Fruit fly (Drosophila melanogaster) whole organism, embryonic: Measurements from ENCODE around the gene Rtc1.

Experiments used
- CG10565 ChIP-seq: fragments of 200-800 bp; sonication (Bioruptor generic); optimal IDR thresholded peaks from 3 replicates; lab custom pipeline; 2016; ENCODE audit warnings: missing biosample characterization, mild to moderate bottlenecking, missing genetic modification characterization
- CG10654 ChIP-seq: fragments of 200-800 bp; sonication (Bioruptor generic); optimal IDR thresholded peaks from 2 replicates; lab custom pipeline; 2016; ENCODE audit warnings: missing biosample characterization, missing genetic modification characterization
- CG12219 ChIP-seq: fragments of 200-800 bp; sonication (Bioruptor generic); optimal IDR thresholded peaks from 3 replicates; lab custom pipeline; 2018; ENCODE audit warnings: missing biosample characterization, mild to moderate bottlenecking, missing genetic modification characterization
- CG13287 ChIP-seq: fragments of 200-800 bp; sonication (Bioruptor generic); IDR thresholded peaks from 2 replicates; pipeline ENCODE4 v1.3.6; 2022; ENCODE audit warnings: missing biosample characterization, missing genetic modification characterization; ENCODE audit not compliant: partially characterized antibody
- CG15269 ChIP-seq: fragments of 200-800 bp; sonication (Bioruptor generic); optimal IDR thresholded peaks from 2 replicates; lab custom pipeline; 2018; ENCODE audit warnings: missing biosample characterization, mild to moderate bottlenecking, missing genetic modification characterization, moderate library complexity
- CG1529 ChIP-seq: fragments of 200-800 bp; sonication (Bioruptor generic); optimal IDR thresholded peaks from 3 replicates; lab custom pipeline; 2018; ENCODE audit warnings: missing biosample characterization, missing genetic modification characterization
- CG16813 ChIP-seq: fragments of 200-800 bp; sonication (Bioruptor generic); IDR thresholded peaks from 3 replicates; pipeline ENCODE4 v1.3.6; 2022; ENCODE audit warnings: missing biosample characterization, missing genetic modification characterization; ENCODE audit not compliant: partially characterized antibody
- CG16863 ChIP-seq: fragments of 200-800 bp; sonication (Bioruptor generic); optimal IDR thresholded peaks from 3 replicates; lab custom pipeline; 2016; ENCODE audit warnings: missing biosample characterization, missing genetic modification characterization
- CG1832 ChIP-seq: fragments of 200-800 bp; sonication (Bioruptor generic); optimal IDR thresholded peaks from 2 replicates; lab custom pipeline; 2017; ENCODE audit warnings: missing biosample characterization, mild to moderate bottlenecking, missing genetic modification characterization, inconsistent platforms
- CG3281 ChIP-seq: fragments of 200-800 bp; sonication (Bioruptor generic); optimal IDR thresholded peaks from 3 replicates; lab custom pipeline; 2017; ENCODE audit warnings: missing biosample characterization, mild to moderate bottlenecking, missing genetic modification characterization
- CG6254 ChIP-seq: fragments of 200-800 bp; sonication (Bioruptor generic); optimal IDR thresholded peaks from 3 replicates; lab custom pipeline; 2017; ENCODE audit warnings: mild to moderate bottlenecking, missing biosample characterization, missing genetic modification reagents, missing genetic modification characterization
- CG6654 ChIP-seq: fragments of 200-800 bp; sonication (Bioruptor generic); optimal IDR thresholded peaks from 2 replicates; lab custom pipeline; 2017; ENCODE audit warnings: missing biosample characterization, mild to moderate bottlenecking, missing genetic modification characterization
- CG6813 ChIP-seq: fragments of 200-800 bp; sonication (Bioruptor generic); optimal IDR thresholded peaks from 2 replicates; lab custom pipeline; 2017; ENCODE audit warnings: missing biosample characterization, missing genetic modification characterization, mild to moderate bottlenecking, moderate library complexity, missing genetic modification reagents
- CG7928 ChIP-seq: fragments of 200-800 bp; sonication (Bioruptor generic); optimal IDR thresholded peaks from 2 replicates; lab custom pipeline; 2017; ENCODE audit warnings: missing biosample characterization, mild to moderate bottlenecking, missing genetic modification characterization
- CG8388 ChIP-seq: fragments of 200-800 bp; sonication (Bioruptor generic); optimal IDR thresholded peaks from 2 replicates; lab custom pipeline; 2019; ENCODE audit warnings: missing biosample characterization, mild to moderate bottlenecking, missing genetic modification characterization, moderate library complexity
- CHES-1-like ChIP-seq: fragments of 200-800 bp; sonication (Bioruptor generic); optimal IDR thresholded peaks from 2 replicates; lab custom pipeline; 2016; ENCODE audit warnings: missing biosample characterization, missing genetic modification characterization
- Dad ChIP-seq: fragments of 200-800 bp; sonication (Bioruptor generic); optimal IDR thresholded peaks from 3 replicates; lab custom pipeline; 2016; ENCODE audit warnings: missing biosample characterization, missing genetic modification characterization
- Dll ChIP-seq: fragments of 200-800 bp; sonication (Bioruptor generic); IDR thresholded peaks from 4 replicates; pipeline ENCODE4 v1.3.6; 2022; ENCODE audit warnings: missing biosample characterization, missing genetic modification characterization; ENCODE audit not compliant: partially characterized antibody
- Eip74EF ChIP-seq, 2 experiments: fragments of 200-800 bp in 1 of 2; fragments of >200 bp in 1 of 2; sonication (Bioruptor generic) in 1 of 2; optimal IDR thresholded peaks; 2 replicates each; lab custom pipeline; 2017 to 2019; ENCODE audit warnings: missing biosample characterization in 2 of 2, missing genetic modification characterization in 2 of 2, mild to moderate bottlenecking in 1 of 2, moderate library complexity in 1 of 2
- Ets97D ChIP-seq: fragments of 200-800 bp; sonication (Bioruptor generic); optimal IDR thresholded peaks from 3 replicates; lab custom pipeline; 2016; ENCODE audit warnings: missing biosample characterization, missing genetic modification characterization
- Fer2 ChIP-seq: fragments of 200-800 bp; sonication (Bioruptor generic); optimal IDR thresholded peaks from 2 replicates; lab custom pipeline; 2018; ENCODE audit warnings: missing biosample characterization, mild to moderate bottlenecking, missing genetic modification characterization, moderate library complexity
- Gsc ChIP-seq: fragments of 200-800 bp; sonication (Bioruptor generic); IDR thresholded peaks from 2 replicates; pipeline ENCODE4 v1.3.6; 2022; ENCODE audit warnings: missing biosample characterization, missing genetic modification characterization
- HLHmδ ChIP-seq: fragments of 200-800 bp; sonication (Bioruptor generic); optimal IDR thresholded peaks from 2 replicates; lab custom pipeline; 2018; ENCODE audit warnings: missing biosample characterization, mild to moderate bottlenecking, missing genetic modification characterization, moderate library complexity
- Hr51 ChIP-seq, 2 experiments: fragments of 200-800 bp; sonication (Bioruptor generic); optimal IDR thresholded peaks; 2 replicates in 1 of 2; 3 replicates in 1 of 2; lab custom pipeline; 2016 to 2018; ENCODE audit warnings: missing biosample characterization in 2 of 2, missing genetic modification characterization in 2 of 2, mild to moderate bottlenecking in 1 of 2, moderate library complexity in 1 of 2
- Lhr ChIP-seq: fragments of 200-800 bp; sonication (Bioruptor generic); optimal IDR thresholded peaks from 3 replicates; lab custom pipeline; 2017; ENCODE audit warnings: mild to moderate bottlenecking, missing biosample characterization, missing genetic modification reagents, missing genetic modification characterization
- MBD-R2 ChIP-seq: fragments of 200-800 bp; sonication (Bioruptor generic); IDR thresholded peaks from 2 replicates; pipeline ENCODE4 v1.3.6; 2022; ENCODE audit warnings: missing biosample characterization, missing genetic modification characterization
- Meics ChIP-seq: fragments of 200-800 bp; sonication (Bioruptor generic); optimal IDR thresholded peaks from 2 replicates; lab custom pipeline; 2017; ENCODE audit warnings: missing biosample characterization, mild to moderate bottlenecking, missing genetic modification characterization
- Ravus ChIP-seq: fragments of 200-800 bp; sonication (Bioruptor generic); IDR thresholded peaks from 2 replicates; pipeline ENCODE4 v1.3.6; 2022; ENCODE audit warnings: missing biosample characterization, missing genetic modification characterization
- Taf1 ChIP-seq: fragments of 200-800 bp; sonication (Bioruptor generic); IDR thresholded peaks from 2 replicates; pipeline ENCODE4 v1.3.6; 2022; ENCODE audit warnings: missing biosample characterization, missing genetic modification characterization
- amos ChIP-seq: fragments of 200-800 bp; sonication (Bioruptor generic); IDR thresholded peaks from 2 replicates; pipeline ENCODE4 v1.3.6; 2022; ENCODE audit warnings: missing biosample characterization, missing genetic modification characterization; ENCODE audit not compliant: partially characterized antibody
- bab2 ChIP-seq: fragments of 200-800 bp; sonication (Bioruptor generic); optimal IDR thresholded peaks from 2 replicates; lab custom pipeline; 2016; ENCODE audit warnings: missing biosample characterization, missing genetic modification characterization
- br ChIP-seq: fragments of >200 bp; optimal IDR thresholded peaks from 2 replicates; lab custom pipeline; 2017
- cg ChIP-seq: fragments of 200-800 bp; sonication (Bioruptor generic); optimal IDR thresholded peaks from 3 replicates; lab custom pipeline; 2019; ENCODE audit warnings: missing biosample characterization, mild to moderate bottlenecking, missing genetic modification characterization, moderate library complexity
- chif ChIP-seq, 2 experiments: fragments of 200-800 bp; sonication (Bioruptor generic); optimal IDR thresholded peaks; 3 replicates each; lab custom pipeline; 2016; ENCODE audit warnings: missing biosample characterization in 2 of 2, missing genetic modification characterization in 2 of 2
- chn ChIP-seq: fragments of 200-800 bp; sonication (Bioruptor generic); optimal IDR thresholded peaks from 2 replicates; lab custom pipeline; 2016; ENCODE audit warnings: missing biosample characterization, missing genetic modification characterization
- da ChIP-seq: fragments of 200-800 bp; sonication (Bioruptor generic); optimal IDR thresholded peaks from 2 replicates; lab custom pipeline; 2016; ENCODE audit warnings: missing biosample characterization, missing genetic modification characterization
- dimm ChIP-seq: fragments of 200-800 bp; sonication (Bioruptor generic); IDR thresholded peaks from 2 replicates; pipeline ENCODE4 v1.3.6; 2022; ENCODE audit warnings: missing biosample characterization, missing genetic modification characterization
- gem ChIP-seq: fragments of 200-800 bp; sonication (Bioruptor generic); optimal IDR thresholded peaks from 2 replicates; lab custom pipeline; 2019; ENCODE audit warnings: missing biosample characterization, mild to moderate bottlenecking, missing genetic modification characterization, moderate library complexity
- h ChIP-seq: fragments of >200 bp; optimal IDR thresholded peaks from 2 replicates; lab custom pipeline; 2017
- insv ChIP-seq, 2 experiments: fragments of 200-800 bp; sonication (Bioruptor generic); optimal IDR thresholded peaks; 3 replicates each; lab custom pipeline; 2016 to 2018; ENCODE audit warnings: missing biosample characterization in 2 of 2, missing genetic modification characterization in 2 of 2
- nerfin-2 ChIP-seq: fragments of 200-800 bp; sonication (Bioruptor generic); IDR thresholded peaks from 2 replicates; pipeline ENCODE4 v1.3.6; 2022; ENCODE audit warnings: missing biosample characterization, missing genetic modification characterization; ENCODE audit not compliant: partially characterized antibody
- pb ChIP-seq: fragments of 200-800 bp; sonication (Bioruptor generic); optimal IDR thresholded peaks from 3 replicates; lab custom pipeline; 2016; ENCODE audit warnings: missing biosample characterization, missing genetic modification characterization
- rib ChIP-seq: fragments of 200-800 bp; sonication (Bioruptor generic); IDR thresholded peaks from 2 replicates; pipeline ENCODE4 v1.3.6; 2022; ENCODE audit warnings: missing biosample characterization, missing genetic modification characterization
- sd ChIP-seq: fragments of 200-800 bp; sonication (Bioruptor generic); optimal IDR thresholded peaks from 3 replicates; lab custom pipeline; 2018; ENCODE audit warnings: missing biosample characterization, mild to moderate bottlenecking, missing genetic modification characterization, moderate library complexity
- stc ChIP-seq: fragments of 200-800 bp; sonication (Bioruptor generic); IDR thresholded peaks from 2 replicates; pipeline ENCODE4 v1.3.6; 2022; ENCODE audit warnings: missing biosample characterization, missing genetic modification characterization
- tap ChIP-seq: fragments of 200-800 bp; optimal IDR thresholded peaks from 3 replicates; lab custom pipeline; 2019; ENCODE audit warnings: missing biosample characterization, mild to moderate bottlenecking, missing genetic modification characterization, moderate library complexity
- tgo ChIP-seq: fragments of 200-800 bp; sonication (Bioruptor generic); IDR thresholded peaks from 3 replicates; pipeline ENCODE4 v1.3.6; 2022; ENCODE audit warnings: missing biosample characterization, missing genetic modification characterization
- tio ChIP-seq: fragments of 200-800 bp; sonication (Bioruptor generic); optimal IDR thresholded peaks from 2 replicates; lab custom pipeline; 2017; ENCODE audit warnings: missing biosample characterization, missing genetic modification characterization, inconsistent platforms
- trem ChIP-seq: fragments of 200-800 bp; optimal IDR thresholded peaks from 3 replicates; lab custom pipeline; 2019; ENCODE audit warnings: missing biosample characterization, mild to moderate bottlenecking, missing genetic modification characterization, moderate library complexity
- twi ChIP-seq: fragments of 200-800 bp; optimal IDR thresholded peaks from 2 replicates; lab custom pipeline; 2019; ENCODE audit warnings: missing biosample characterization, mild to moderate bottlenecking, missing genetic modification characterization, moderate library complexity
- yki ChIP-seq: fragments of >200 bp; optimal IDR thresholded peaks from 3 replicates; lab custom pipeline; 2018
- zf30C ChIP-seq: fragments of 200-800 bp; sonication (Bioruptor generic); optimal IDR thresholded peaks from 3 replicates; lab custom pipeline; 2018; ENCODE audit warnings: missing biosample characterization, mild to moderate bottlenecking, missing genetic modification characterization

Rtc1 gene

dm6 chrX:13717982-13718402, 39.0 kb upstream of the Rtc1 start, which contains the start of gene Nadsyn (continued):
- TF ChIP-seq Ravus (GFP tag; lab: Robert Waterston, UW) (no peak), insv (GFP tag; optimal IDR thresholded peaks at IDR 0.05; lab: Kevin White, UChicago) (peak; percentile 59 to 93), CG8388 (GFP tag; lab: Kevin White, UChicago) (no peak), chn (GFP tag; lab: Kevin White, UChicago) (no peak), CG6254 (no peak), nerfin-2 (GFP tag; lab: Robert Waterston, UW) (peak; percentile 50; the same call in 1 of the 2 replicates), Dll (GFP tag; lab: Robert Waterston, UW) (peak; percentile 82), Ets97D (GFP tag; lab: Kevin White, UChicago) (peak; percentile 25), h (no peak), CHES-1-like (GFP tag; lab: Kevin White, UChicago) (no peak), twi (tag; lab: Kevin White, UChicago) (no peak), CG12219 (GFP tag; lab: Kevin White, UChicago) (no peak), CG15269 (tag; lab: Kevin White, UChicago) (no peak), Lhr (GFP tag; lab: Kevin White, UChicago) (no peak), CG6813 (GFP tag; lab: Kevin White, UChicago) (no peak), zf30C (GFP tag; lab: Kevin White, UChicago) (no peak), yki (no peak), HLHmδ (no peak), CG16863 (no peak), tio (GFP tag; lab: Kevin White, UChicago) (no peak), CG6654 (GFP tag; lab: Kevin White, UChicago) (no peak), br (no peak), pb (GFP tag; lab: Kevin White, UChicago) (no peak), cg (no peak), dimm (GFP tag; lab: Robert Waterston, UW) (no peak), CG1529 (GFP tag; lab: Kevin White, UChicago) (no peak), bab2 (no peak), chif (GFP tag; optimal IDR thresholded peaks at IDR 0.05; lab: Kevin White, UChicago) (no peak), Meics (GFP tag; lab: Kevin White, UChicago) (no peak), CG7928 (GFP tag; lab: Kevin White, UChicago) (no peak), tap (tag; lab: Kevin White, UChicago) (no peak), CG1832 (GFP tag; lab: Kevin White, UChicago) (no peak), sd (tag; lab: Kevin White, UChicago) (no peak), CG3281 (GFP tag; lab: Kevin White, UChicago) (no peak), stc (GFP tag; lab: Robert Waterston, UW) (no peak), gem (tag; lab: Kevin White, UChicago) (no peak), CG16813 (GFP tag; lab: Robert Waterston, UW) (peak; percentile 80), da (GFP tag; lab: Kevin White, UChicago) (no peak), CG10565 (GFP tag; lab: Kevin White, UChicago) (no peak), Dad (no peak), trem (tag; lab: Kevin White, UChicago) (peak; percentile 51), Hr51 (GFP tag; optimal IDR thresholded peaks at IDR 0.05; lab: Kevin White, UChicago) (no peak), Taf1 (GFP tag; lab: Robert Waterston, UW) (no peak), amos (GFP tag; lab: Robert Waterston, UW) (peak; percentile 89), CG13287 (GFP tag; lab: Robert Waterston, UW) (peak; percentile 85), Eip74EF (GFP tag; optimal IDR thresholded peaks at IDR 0.05; lab: Kevin White, UChicago) (no peak), MBD-R2 (GFP tag; lab: Robert Waterston, UW) (peak; percentile 73), Fer2 (tag; lab: Kevin White, UChicago) (no peak), tgo (GFP tag; lab: Robert Waterston, UW) (no peak), CG10654 (GFP tag; lab: Kevin White, UChicago) (no peak), rib (GFP tag; lab: Robert Waterston, UW) (no peak), Gsc (GFP tag; lab: Robert Waterston, UW) (no peak)
